Worm (Caenorhabditis elegans): Measurements from ENCODE around the gene C16C10.1.

The C16C10.1 gene

DNA sequence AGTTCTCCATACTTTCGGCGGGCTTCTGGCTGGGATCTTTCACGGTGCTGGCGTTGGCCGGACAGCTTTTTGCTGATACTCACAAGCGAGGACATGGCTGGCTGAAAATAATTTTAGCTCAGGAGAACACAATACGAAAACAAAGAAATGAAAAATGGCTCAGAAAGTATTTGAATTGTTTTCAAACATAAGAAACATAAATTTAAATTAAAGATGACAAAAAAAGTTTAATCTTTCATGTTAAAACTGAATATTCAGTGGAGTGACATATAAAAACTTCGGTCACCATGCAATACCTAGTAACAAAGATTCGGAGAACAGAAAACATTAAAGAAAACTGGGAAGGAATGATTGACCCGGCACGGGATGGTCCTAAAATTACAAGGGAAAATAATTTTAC is 2.7 kb downstream of the C16C10.1 start, which contains the start of gene C16C10.2:
Gene C16C10.2 (minus strand): TSS at position 101 of the 400 bp plus-strand sequence.
- TF ChIP-seq egl-27 (tag; optimal IDR thresholded peaks at IDR 0.05) (no peak), nhr-6 (tag; optimal IDR thresholded peaks at IDR 0.05) (no peak), zag-1 (tag; optimal IDR thresholded peaks at IDR 0.05) (no peak), sem-4 (tag; optimal IDR thresholded peaks at IDR 0.05) (no peak), nhr-77 (tag; optimal IDR thresholded peaks at IDR 0.05) (no peak), mbf-1 (tag; optimal IDR thresholded peaks at IDR 0.05) (no peak), ztf-1 (GFP tag; conservative IDR thresholded peaks at IDR 0.05) (no peak), R02D3.7 (tag; optimal IDR thresholded peaks at IDR 0.05) (no peak), mab-5 (tag; optimal IDR thresholded peaks at IDR 0.05) (no peak), nhr-11 (tag; optimal IDR thresholded peaks at IDR 0.05) (no peak), alr-1 (tag; optimal IDR thresholded peaks at IDR 0.05) (no peak)

DNA sequence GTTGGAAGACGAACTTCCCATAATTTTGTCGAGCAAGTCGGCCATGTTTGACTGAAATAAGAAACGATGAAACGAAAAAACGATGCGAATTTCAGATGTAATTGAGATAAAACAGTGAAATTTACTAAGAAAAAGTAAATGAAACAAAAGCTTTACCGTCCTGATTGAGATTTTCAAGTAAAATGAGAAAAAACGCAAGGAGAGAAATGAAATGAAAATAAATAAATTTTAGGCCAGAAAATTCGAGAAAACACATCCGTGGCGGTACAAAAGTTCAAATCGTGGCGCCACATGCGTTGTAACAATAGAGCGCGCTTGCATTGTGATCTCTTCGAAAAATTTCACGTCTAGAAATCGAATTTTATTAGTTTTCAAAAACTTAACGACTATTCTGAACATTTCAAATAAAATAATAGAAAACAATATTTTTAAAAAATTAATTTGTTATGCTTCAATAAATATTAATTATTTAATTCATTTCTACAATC is 5.1 kb downstream of the C16C10.1 start, which contains the start of the genes hrde-1 and C16C10.13:
Gene hrde-1 (minus strand): TSS at position 51 of the 488 bp plus-strand sequence.
Gene C16C10.13 (plus strand): TSS at position 332 of the 488 bp plus-strand sequence.
- TF ChIP-seq ceh-16 (tag; optimal IDR thresholded peaks at IDR 0.05): no peak
- no peak for TF ChIP-seq gmeb-1 (tag; optimal IDR thresholded peaks at IDR 0.05)
- no peak for TF ChIP-seq mdl-1 (tag; optimal IDR thresholded peaks at IDR 0.05)
- no peak for TF ChIP-seq nhr-6 (tag; optimal IDR thresholded peaks at IDR 0.05)
- no peak for TF ChIP-seq unc-62 (GFP tag; optimal IDR thresholded peaks at IDR 0.05)
- no peak for TF ChIP-seq snpc-4 (tag; optimal IDR thresholded peaks at IDR 0.05)
- no peak for TF ChIP-seq elt-3 (tag; optimal IDR thresholded peaks at IDR 0.05)
- TF ChIP-seq ceh-82 (tag; optimal IDR thresholded peaks at IDR 0.05): no peak
- TF ChIP-seq unc-39 (tag; optimal IDR thresholded peaks at IDR 0.05): no peak
- TF ChIP-seq nhr-129 (tag; optimal IDR thresholded peaks at IDR 0.05): no peak
- TF ChIP-seq lin-11 (tag; optimal IDR thresholded peaks at IDR 0.05): no peak
- no peak for TF ChIP-seq dmd-4 (tag; optimal IDR thresholded peaks at IDR 0.05)

DNA sequence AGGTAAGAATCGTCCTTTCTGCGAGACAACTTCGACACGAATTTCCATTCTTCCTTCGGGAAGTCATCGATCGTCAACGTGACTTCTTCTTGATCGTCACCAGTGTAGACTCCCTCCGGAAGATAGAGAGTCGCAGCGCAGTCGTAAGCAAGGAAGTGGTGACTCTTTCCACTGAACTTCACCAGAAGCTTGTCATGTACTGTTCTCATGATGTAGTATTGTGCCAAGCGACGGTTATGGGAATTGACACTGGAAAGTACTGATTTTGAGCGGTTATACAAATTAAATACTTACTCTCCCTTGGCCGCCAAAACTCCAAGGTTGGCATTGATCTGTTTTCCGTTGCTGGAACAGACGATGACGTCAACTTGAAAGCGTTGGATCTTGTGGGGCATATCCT is 5.7 kb downstream of the C16C10.1 start:
- no peak for TF ChIP-seq ama-1 (optimal IDR thresholded peaks at IDR 0.05)
- TF ChIP-seq nhr-77 (tag; optimal IDR thresholded peaks at IDR 0.05): no peak
- no peak for TF ChIP-seq ceh-82 (tag; optimal IDR thresholded peaks at IDR 0.05)
- TF ChIP-seq fos-1 (tag; optimal IDR thresholded peaks at IDR 0.05): no peak
- no peak for TF ChIP-seq nhr-237 (tag; optimal IDR thresholded peaks at IDR 0.05)
- no peak for TF ChIP-seq egl-27 (tag; optimal IDR thresholded peaks at IDR 0.05)
- TF ChIP-seq crh-2 (tag; optimal IDR thresholded peaks at IDR 0.05): no peak
- TF ChIP-seq unc-55 (GFP tag; optimal IDR thresholded peaks at IDR 0.05): no peak
- no peak for TF ChIP-seq skn-1 (tag; optimal IDR thresholded peaks at IDR 0.05)
- TF ChIP-seq C34F6.9 (tag; optimal IDR thresholded peaks at IDR 0.05): no peak
- TF ChIP-seq unc-62 (GFP tag; optimal IDR thresholded peaks at IDR 0.05): no peak
- TF ChIP-seq mab-5 (tag; optimal IDR thresholded peaks at IDR 0.05): no peak
- TF ChIP-seq zag-1 (tag; optimal IDR thresholded peaks at IDR 0.05): no peak
- no peak for TF ChIP-seq lin-13 (GFP tag; optimal IDR thresholded peaks at IDR 0.05)
- TF ChIP-seq lsy-2 (tag; optimal IDR thresholded peaks at IDR 0.05): no peak

DNA sequence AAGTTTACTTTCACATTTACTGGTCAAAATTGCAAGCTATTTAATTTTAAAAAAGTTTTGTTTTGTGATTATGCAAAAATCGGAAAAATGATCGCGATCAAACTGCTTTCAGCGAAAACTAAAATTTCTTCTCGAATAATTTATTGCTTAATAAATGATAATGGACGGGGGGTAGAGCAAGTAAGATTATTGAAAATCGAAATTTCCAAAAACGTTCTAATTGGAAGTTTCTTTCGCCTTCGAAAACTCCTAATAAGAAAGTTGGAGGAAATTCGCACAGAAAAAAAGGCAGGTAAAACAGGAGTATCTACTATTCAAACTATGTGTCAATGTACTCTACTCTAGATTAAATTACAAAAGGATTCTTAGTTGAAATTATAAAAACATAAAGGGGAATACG is 9.0 kb downstream of the C16C10.1 start:
- TF ChIP-seq nhr-77 (tag; optimal IDR thresholded peaks at IDR 0.05): no peak
- TF ChIP-seq alr-1 (tag; optimal IDR thresholded peaks at IDR 0.05): no peak
- TF ChIP-seq nhr-10 (tag; optimal IDR thresholded peaks at IDR 0.05): no peak
- TF ChIP-seq sma-3 (GFP tag; optimal IDR thresholded peaks at IDR 0.05): no peak
- no peak for TF ChIP-seq unc-55 (GFP tag; optimal IDR thresholded peaks at IDR 0.05)
- no peak for TF ChIP-seq unc-39 (tag; optimal IDR thresholded peaks at IDR 0.05)
- TF ChIP-seq nhr-12 (tag; optimal IDR thresholded peaks at IDR 0.05): no peak
- TF ChIP-seq ama-1 (optimal IDR thresholded peaks at IDR 0.05): no peak
- TF ChIP-seq sem-4 (tag; optimal IDR thresholded peaks at IDR 0.05): no peak
- no peak for TF ChIP-seq sma-9 (GFP tag; optimal IDR thresholded peaks at IDR 0.05)
- TF ChIP-seq sma-9 (tag; optimal IDR thresholded peaks at IDR 0.05): no peak
- no peak for TF ChIP-seq dmd-4 (tag; optimal IDR thresholded peaks at IDR 0.05)
- no peak for TF ChIP-seq unc-62 (GFP tag; optimal IDR thresholded peaks at IDR 0.05)
- TF ChIP-seq nhr-25 (tag; optimal IDR thresholded peaks at IDR 0.05): no peak
- no peak for TF ChIP-seq snpc-4 (tag; optimal IDR thresholded peaks at IDR 0.05)
- no peak for TF ChIP-seq Y55F3AM.14 (GFP tag; optimal IDR thresholded peaks at IDR 0.05)
- TF ChIP-seq nhr-6 (tag; optimal IDR thresholded peaks at IDR 0.05): no peak
- no peak for TF ChIP-seq skn-1 (tag; optimal IDR thresholded peaks at IDR 0.05)
- no peak for TF ChIP-seq C34F6.9 (tag; optimal IDR thresholded peaks at IDR 0.05)
- no peak for TF ChIP-seq ztf-11 (tag; optimal IDR thresholded peaks at IDR 0.05)
